Worm (Caenorhabditis elegans): ENCODE results near the gene exp-1.

DNA sequence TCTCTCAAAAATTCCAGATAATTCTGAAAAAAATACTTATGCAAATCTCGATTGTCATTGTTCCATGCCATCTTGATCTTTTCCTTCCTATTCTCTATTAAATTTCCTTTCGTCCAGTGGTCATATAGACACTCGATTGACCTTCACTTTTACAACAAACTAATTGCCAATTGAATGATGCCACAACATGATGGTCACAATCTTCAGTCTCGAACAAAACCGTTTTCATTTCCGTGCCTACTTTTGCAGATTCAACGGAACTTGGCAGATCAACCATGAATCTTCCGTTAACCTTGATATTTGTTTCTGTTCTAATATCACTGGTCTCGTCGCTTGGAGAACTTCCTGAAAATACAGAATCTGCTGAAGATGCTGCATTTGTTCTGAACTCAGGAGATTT, 12.5 kb upstream of the exp-1 start, which contains the start of gene F40H3.2:
- TF ChIP-seq ama-1 (optimal IDR thresholded peaks at IDR 0.05), result no peak
- no peak for TF ChIP-seq hnd-1 (tag; optimal IDR thresholded peaks at IDR 0.05)
- no peak for TF ChIP-seq ets-7 (tag; optimal IDR thresholded peaks at IDR 0.05)
- no peak for TF ChIP-seq pes-1 (GFP tag; IDR thresholded peaks at IDR 0.05)
- no peak for TF ChIP-seq hmbx-1 (tag; optimal IDR thresholded peaks at IDR 0.05)
- TF ChIP-seq B0310.2 (tag; optimal IDR thresholded peaks at IDR 0.05), result no peak
